Fruit fly (Drosophila melanogaster): Measurements from ENCODE around the gene IM33.

- no peak for TF ChIP-seq CG4496 (GFP tag; IDR thresholded peaks at IDR 0.05)
- no peak for TF ChIP-seq CG32121 (GFP tag; IDR thresholded peaks at IDR 0.05)
- TF ChIP-seq rn (GFP tag; IDR thresholded peaks at IDR 0.05): no peak
- TF ChIP-seq EcR (GFP tag; optimal IDR thresholded peaks at IDR 0.05): no peak
- no peak for TF ChIP-seq CG12605 (GFP tag; IDR thresholded peaks at IDR 0.05)
- no peak for TF ChIP-seq Snoo (tag; optimal IDR thresholded peaks at IDR 0.05)
Observed at dm6 chr2L:3699895-3700294, 3.4 kb upstream of the IM33 start, which contains the start of gene CG42465.

All from whole organism, pupa.